Worm (Caenorhabditis elegans) whole organism, L3 larva: ENCODE measurements around the gene cht-2.

Source experiments
- ceh-28 ChIP-seq: fragments of 150-350 bp; optimal IDR thresholded peaks from 2 replicates; lab custom pipeline; 2014; ENCODE audit warnings: missing biosample characterization, missing genetic modification reagents, missing genetic modification characterization
- ceh-9 ChIP-seq: sonication (generic microtip); optimal IDR thresholded peaks from 2 replicates; lab custom pipeline; 2018; ENCODE audit warnings: missing biosample characterization, missing genetic modification characterization
- egl-27 ChIP-seq: sonication (generic microtip); optimal IDR thresholded peaks from 4 replicates; lab custom pipeline; 2017; ENCODE audit warnings: missing biosample characterization, missing genetic modification reagents, missing genetic modification characterization
- elt-2 ChIP-seq: sonication (generic microtip); optimal IDR thresholded peaks from 2 replicates; lab custom pipeline; 2016; ENCODE audit warnings: missing genetic modification reagents, mild to moderate bottlenecking, missing genetic modification characterization, missing compliant biosample characterization
- eor-1 ChIP-seq, 2 experiments: fragments of 150-350 bp; optimal IDR thresholded peaks; 2 replicates each; lab custom pipeline; 2014 to 2018; ENCODE audit warnings: missing biosample characterization in 2 of 2, missing genetic modification characterization in 2 of 2
- fkh-10 ChIP-seq: sonication (generic microtip); optimal IDR thresholded peaks from 2 replicates; lab custom pipeline; 2017; ENCODE audit warnings: missing biosample characterization, missing genetic modification reagents, missing genetic modification characterization
- fos-1 ChIP-seq: fragments of 150-350 bp; optimal IDR thresholded peaks from 2 replicates; lab custom pipeline; 2014; ENCODE audit warnings: missing biosample characterization, missing genetic modification characterization
- hmg-11 ChIP-seq: sonication (generic microtip); optimal IDR thresholded peaks from 2 replicates; lab custom pipeline; 2016; ENCODE audit warnings: missing genetic modification characterization, missing compliant biosample characterization
- jun-1 ChIP-seq: fragments of 150-350 bp; optimal IDR thresholded peaks from 2 replicates; lab custom pipeline; 2014; ENCODE audit warnings: missing biosample characterization, missing genetic modification reagents, missing genetic modification characterization
- lin-15B ChIP-seq: fragments of 150-350 bp; optimal IDR thresholded peaks from 2 replicates; lab custom pipeline; 2014; ENCODE audit warnings: missing biosample characterization, missing genetic modification characterization
- lin-39 ChIP-seq: fragments of 150-350 bp; optimal IDR thresholded peaks from 2 replicates; lab custom pipeline; 2018; ENCODE audit warnings: missing biosample characterization, missing genetic modification reagents, missing genetic modification characterization
- lsy-12 ChIP-seq: sonication (generic microtip); optimal IDR thresholded peaks from 2 replicates; lab custom pipeline; 2016; ENCODE audit warnings: mild to moderate bottlenecking, missing genetic modification characterization, missing compliant biosample characterization
- mdl-1 ChIP-seq: fragments of 150-350 bp; optimal IDR thresholded peaks from 2 replicates; lab custom pipeline; 2014; ENCODE audit warnings: missing biosample characterization, missing genetic modification characterization
- mml-1 ChIP-seq: fragments of 150-350 bp; sonication (generic microtip); optimal IDR thresholded peaks from 3 replicates; lab custom pipeline; 2014; ENCODE audit warnings: missing biosample characterization, missing genetic modification characterization
- nfya-1 ChIP-seq: sonication (generic microtip); optimal IDR thresholded peaks from 2 replicates; lab custom pipeline; 2017; ENCODE audit warnings: missing genetic modification characterization, mild to moderate bottlenecking, missing compliant biosample characterization, antibody characterized with exemption, moderate library complexity; ENCODE audit not compliant: insufficient read depth
- nhr-12 ChIP-seq: fragments of 150-350 bp; optimal IDR thresholded peaks from 2 replicates; lab custom pipeline; 2014; ENCODE audit warnings: missing biosample characterization, missing genetic modification characterization
- nhr-23 ChIP-seq: fragments of 150-350 bp; optimal IDR thresholded peaks from 2 replicates; lab custom pipeline; 2014; ENCODE audit warnings: missing biosample characterization, missing genetic modification reagents, missing genetic modification characterization
- nhr-237 ChIP-seq: fragments of 150-350 bp; optimal IDR thresholded peaks from 2 replicates; lab custom pipeline; 2014; ENCODE audit warnings: missing biosample characterization, missing genetic modification characterization
- nhr-25 ChIP-seq: sonication (generic microtip); optimal IDR thresholded peaks from 2 replicates; lab custom pipeline; 2017; ENCODE audit warnings: missing biosample characterization, missing genetic modification characterization
- nhr-28 ChIP-seq: fragments of 150-350 bp; optimal IDR thresholded peaks from 2 replicates; lab custom pipeline; 2014; ENCODE audit warnings: missing biosample characterization, missing genetic modification characterization
- nhr-43 ChIP-seq: sonication (generic microtip); optimal IDR thresholded peaks from 2 replicates; lab custom pipeline; 2016; ENCODE audit warnings: mild to moderate bottlenecking, missing genetic modification characterization, missing compliant biosample characterization; ENCODE audit not compliant: poor library complexity, severe bottlenecking
- nhr-67 ChIP-seq: fragments of 150-350 bp; optimal IDR thresholded peaks from 2 replicates; lab custom pipeline; 2014; ENCODE audit warnings: missing biosample characterization, missing genetic modification characterization
- nhr-76 ChIP-seq: fragments of 150-350 bp; sonication (generic microtip); optimal IDR thresholded peaks from 5 replicates; lab custom pipeline; 2014; ENCODE audit warnings: missing biosample characterization, missing genetic modification characterization
- nhr-77 ChIP-seq: fragments of 150-350 bp; optimal IDR thresholded peaks from 2 replicates; lab custom pipeline; 2014; ENCODE audit warnings: missing biosample characterization, missing genetic modification characterization
- pha-4 ChIP-seq: fragments of 150-350 bp; optimal IDR thresholded peaks from 2 replicates; lab custom pipeline; 2014; ENCODE audit warnings: missing biosample characterization, missing genetic modification reagents, missing genetic modification characterization
- pqm-1 ChIP-seq: fragments of 150-350 bp; optimal IDR thresholded peaks from 2 replicates; lab custom pipeline; 2017; ENCODE audit warnings: missing biosample characterization, missing genetic modification characterization, inconsistent platforms
- skn-1 ChIP-seq: fragments of 150-350 bp; optimal IDR thresholded peaks from 2 replicates; lab custom pipeline; 2014; ENCODE audit warnings: missing biosample characterization, missing genetic modification characterization
- snpc-4 ChIP-seq: fragments of 150-350 bp; optimal IDR thresholded peaks from 2 replicates; lab custom pipeline; 2014; ENCODE audit warnings: missing biosample characterization, missing genetic modification characterization
- tbx-2 ChIP-seq: sonication (generic microtip); optimal IDR thresholded peaks from 2 replicates; lab custom pipeline; 2016; ENCODE audit warnings: mild to moderate bottlenecking, missing genetic modification characterization, missing compliant biosample characterization
- unc-39 ChIP-seq: sonication (generic microtip); optimal IDR thresholded peaks from 4 replicates; lab custom pipeline; 2017; ENCODE audit warnings: missing biosample characterization, missing genetic modification characterization
- unc-62 ChIP-seq: fragments of 150-350 bp; sonication (generic microtip); optimal IDR thresholded peaks from 4 replicates; lab custom pipeline; 2014; ENCODE audit warnings: missing biosample characterization, missing genetic modification reagents, missing genetic modification characterization
- zag-1 ChIP-seq: fragments of 150-350 bp; optimal IDR thresholded peaks from 2 replicates; lab custom pipeline; 2014; ENCODE audit warnings: missing biosample characterization, missing genetic modification characterization
- ztf-11 ChIP-seq: fragments of 150-350 bp; optimal IDR thresholded peaks from 2 replicates; lab custom pipeline; 2014; ENCODE audit warnings: missing biosample characterization, missing genetic modification characterization

Gene cht-2

ce11 chrII:8540412-8540811 lies 19.7 kb downstream of the cht-2 start, which contains the start of gene pqn-73:
Gene pqn-73 (plus strand): TSS chrII:8540712.
- no peak for TF ChIP-seq ztf-11
- no peak for TF ChIP-seq eor-1 (tag; optimal IDR thresholded peaks at IDR 0.05; lab: Kevin White, UChicago)
- no peak for TF ChIP-seq nhr-77 (tag; lab: Kevin White, UChicago)
- no peak for TF ChIP-seq hmg-11 (tag; lab: Kevin White, UChicago)
- TF ChIP-seq, all 47 proteins: peak for 0

DNA sequence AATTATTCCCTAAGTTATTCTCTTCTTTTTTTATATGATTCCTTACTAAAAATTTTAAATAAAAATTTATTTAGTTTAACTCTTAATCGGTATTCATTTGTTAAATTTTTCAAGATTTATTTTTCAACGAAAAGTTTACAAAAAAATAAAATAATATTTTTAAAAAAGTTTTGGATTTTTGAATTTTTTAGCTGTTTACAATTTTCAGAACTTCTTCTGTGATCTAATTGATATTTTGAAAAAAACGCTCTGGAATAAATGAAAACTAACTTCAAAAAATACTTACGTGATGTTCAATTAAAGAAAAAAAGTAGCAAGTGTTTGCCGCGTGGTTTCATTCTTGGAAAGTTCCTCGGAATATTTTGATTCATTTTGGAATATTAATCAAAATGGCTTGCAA lies 24.6 kb downstream of the cht-2 start, which contains the start of gene decr-1.2:
Gene decr-1.2, plus strand, starts transcription at position 301 of the 400 bp plus-strand sequence.
- no peak for TF ChIP-seq nhr-12
- no peak for TF ChIP-seq zag-1 (tag; lab: Kevin White, UChicago)
- no peak for TF ChIP-seq nhr-23
- no peak for TF ChIP-seq fos-1 (tag; lab: Kevin White, UChicago)
- no peak for TF ChIP-seq nhr-25 (tag; lab: Kevin White, UChicago)
- no peak for TF ChIP-seq lin-15B (tag; lab: Kevin White, UChicago)
- no peak for TF ChIP-seq nfya-1 (tag; lab: Kevin White, UChicago)
- no peak for TF ChIP-seq mdl-1 (tag; lab: Kevin White, UChicago)
- TF ChIP-seq ceh-28 (tag; lab: Kevin White, UChicago) = no peak
- no peak for TF ChIP-seq nhr-67 (tag; lab: Kevin White, UChicago)

- TF ChIP-seq pha-4 = peak; percentile 77
- TF ChIP-seq lsy-12 (tag; lab: Kevin White, UChicago) = peak; percentile 22
- peak; percentile 52 for TF ChIP-seq nfya-1 (tag; lab: Kevin White, UChicago)
- TF ChIP-seq egl-27 (tag; lab: Kevin White, UChicago) = peak; percentile 22
- TF ChIP-seq nhr-25 (tag; lab: Kevin White, UChicago) = peak; percentile 40
- peak; percentile 36 for TF ChIP-seq elt-2 (tag; lab: Kevin White, UChicago)
- peak; percentile 17 for TF ChIP-seq jun-1 (tag; lab: Kevin White, UChicago)
- TF ChIP-seq nhr-76 (tag; lab: Kevin White, UChicago) = no peak
- TF ChIP-seq hmg-11 (tag; lab: Kevin White, UChicago) = no peak
- TF ChIP-seq tbx-2 (tag; lab: Kevin White, UChicago) = peak; percentile 42
- no peak for TF ChIP-seq nhr-28 (tag; lab: Kevin White, UChicago)
- peak; percentile 54 for TF ChIP-seq lin-39 (tag; lab: Kevin White, UChicago)
- TF ChIP-seq snpc-4 (tag; lab: Kevin White, UChicago) = peak; percentile 11
- peak; percentile 70 for TF ChIP-seq nhr-43
- peak; percentile 36 for TF ChIP-seq skn-1 (tag; lab: Kevin White, UChicago)
Measured at ce11 chrII:8546975-8547374, 26.2 kb downstream of the cht-2 start.

- TF ChIP-seq fkh-10 (GFP tag; lab: Kevin White, UChicago) (peak; percentile 47), ceh-9 (tag; lab: Kevin White, UChicago) (no peak)
Measured at ce11 chrII:8551100-8551499, 30.4 kb downstream of the cht-2 start.

- TF ChIP-seq zag-1 (tag; lab: Kevin White, UChicago) = no peak
- no peak for TF ChIP-seq ceh-9 (tag; lab: Kevin White, UChicago)
- TF ChIP-seq lsy-12 (tag; lab: Kevin White, UChicago) = no peak
- TF ChIP-seq hmg-11 (tag; lab: Kevin White, UChicago) = no peak
- TF ChIP-seq pqm-1 (tag; lab: Kevin White, UChicago) = no peak
- TF ChIP-seq mml-1 = no peak
- TF ChIP-seq ztf-11 = no peak
- TF ChIP-seq, all 47 proteins: peak for 0
Measured at ce11 chrII:8554568-8554967, 33.8 kb downstream of the cht-2 start.

ce11 chrII:8556166-8556565 lies 35.4 kb downstream of the cht-2 start, which contains the start of gene glb-27:
Gene glb-27 (minus strand): TSS chrII:8556266.
- TF ChIP-seq unc-39 (tag; lab: Kevin White, UChicago) (no peak), nhr-237 (no peak), fos-1 (tag; lab: Kevin White, UChicago) (no peak), lsy-12 (tag; lab: Kevin White, UChicago) (no peak), unc-62 (GFP tag; lab: Kevin White, UChicago) (no peak), skn-1 (tag; lab: Kevin White, UChicago) (no peak), elt-2 (tag; lab: Kevin White, UChicago) (no peak)
